Worm (Caenorhabditis elegans): ENCODE data around the gene copb-2.

The copb-2 gene

ce11 chrIV:9459224-9459781, at the start of gene copb-2:
copb-2 (plus strand) TSS chrIV:9459731.
- TF ChIP-seq dao-5 (tag; optimal IDR thresholded peaks at IDR 0.05) (no peak), W03F9.2 (tag; optimal IDR thresholded peaks at IDR 0.05) (no peak), him-1 (tag; optimal IDR thresholded peaks at IDR 0.05) (no peak)

- TF ChIP-seq him-1 (tag; optimal IDR thresholded peaks at IDR 0.05) (no peak), dao-5 (tag; optimal IDR thresholded peaks at IDR 0.05) (no peak), W03F9.2 (tag; optimal IDR thresholded peaks at IDR 0.05) (no peak)
These were observed 37.1 kb upstream of the copb-2 start, which contains the start of gene F56D5.9 for ce11 chrIV:9422408-9422807. F56D5.9 (minus strand) TSS chrIV:9422508.

ce11 chrIV:9423095-9423494, 36.4 kb upstream of the copb-2 start, which contains the start of gene srxa-2:
srxa-2 (plus strand) TSS chrIV:9423395.
- TF ChIP-seq W03F9.2 (tag; optimal IDR thresholded peaks at IDR 0.05) = no peak
- no peak for TF ChIP-seq dao-5 (tag; optimal IDR thresholded peaks at IDR 0.05)
- no peak for TF ChIP-seq him-1 (tag; optimal IDR thresholded peaks at IDR 0.05)

- no peak for TF ChIP-seq dao-5 (tag; optimal IDR thresholded peaks at IDR 0.05)
- TF ChIP-seq him-1 (tag; optimal IDR thresholded peaks at IDR 0.05) = no peak
- TF ChIP-seq W03F9.2 (tag; optimal IDR thresholded peaks at IDR 0.05) = no peak
These were observed 31.6 kb upstream of the copb-2 start, which contains the start of gene F59B8.1 for ce11 chrIV:9427959-9428358. F59B8.1 (plus strand) TSS chrIV:9428259.

- TF ChIP-seq W03F9.2 (tag; optimal IDR thresholded peaks at IDR 0.05) = no peak
- TF ChIP-seq dao-5 (tag; optimal IDR thresholded peaks at IDR 0.05) = no peak
- TF ChIP-seq him-1 (tag; optimal IDR thresholded peaks at IDR 0.05) = no peak
These were observed 27.2 kb upstream of the copb-2 start for ce11 chrIV:9432327-9432726.

- TF ChIP-seq dao-5 (tag; optimal IDR thresholded peaks at IDR 0.05) (no peak), him-1 (tag; optimal IDR thresholded peaks at IDR 0.05) (no peak), W03F9.2 (tag; optimal IDR thresholded peaks at IDR 0.05) (no peak)
These were observed 20.8 kb upstream of the copb-2 start for ce11 chrIV:9438753-9439152.

- TF ChIP-seq dao-5 (tag; optimal IDR thresholded peaks at IDR 0.05) (no peak), him-1 (tag; optimal IDR thresholded peaks at IDR 0.05) (no peak), W03F9.2 (tag; optimal IDR thresholded peaks at IDR 0.05) (peak; percentile 36)
These were observed 18.6 kb upstream of the copb-2 start, which contains the start of gene idh-1 for ce11 chrIV:9440880-9441336. idh-1 (minus strand) TSS chrIV:9441107.

ce11 chrIV:9441391-9441790, 18.1 kb upstream of the copb-2 start:
- TF ChIP-seq him-1 (tag; optimal IDR thresholded peaks at IDR 0.05) (no peak), dao-5 (tag; optimal IDR thresholded peaks at IDR 0.05) (no peak), W03F9.2 (tag; optimal IDR thresholded peaks at IDR 0.05) (no peak)

- no peak for TF ChIP-seq dao-5 (tag; optimal IDR thresholded peaks at IDR 0.05)
- TF ChIP-seq him-1 (tag; optimal IDR thresholded peaks at IDR 0.05) = no peak
- TF ChIP-seq W03F9.2 (tag; optimal IDR thresholded peaks at IDR 0.05) = peak; percentile 38
These were observed 17.4 kb upstream of the copb-2 start for ce11 chrIV:9442106-9442532.

ce11 chrIV:9443940-9444339, 15.6 kb upstream of the copb-2 start, which contains the start of gene F38E11.9:
F38E11.9 (minus strand) TSS chrIV:9444040.
- TF ChIP-seq him-1 (tag; optimal IDR thresholded peaks at IDR 0.05) (no peak), dao-5 (tag; optimal IDR thresholded peaks at IDR 0.05) (no peak), W03F9.2 (tag; optimal IDR thresholded peaks at IDR 0.05) (no peak)

- TF ChIP-seq him-1 (tag; optimal IDR thresholded peaks at IDR 0.05) = peak; percentile 78
- TF ChIP-seq W03F9.2 (tag; optimal IDR thresholded peaks at IDR 0.05) = peak; percentile 87
- no peak for TF ChIP-seq dao-5 (tag; optimal IDR thresholded peaks at IDR 0.05)
These were observed 15.0 kb upstream of the copb-2 start for ce11 chrIV:9444417-9445026.

- TF ChIP-seq dao-5 (tag; optimal IDR thresholded peaks at IDR 0.05) = no peak
- TF ChIP-seq him-1 (tag; optimal IDR thresholded peaks at IDR 0.05) = no peak
- TF ChIP-seq W03F9.2 (tag; optimal IDR thresholded peaks at IDR 0.05) = no peak
These were observed 14.1 kb upstream of the copb-2 start, which contains the start of gene hsp-12.3 for ce11 chrIV:9445407-9445806. hsp-12.3 (minus strand) TSS chrIV:9445507.

ce11 chrIV:9447209-9447608, 12.3 kb upstream of the copb-2 start, which contains the start of gene hsp-12.6:
hsp-12.6 (minus strand) TSS chrIV:9447228.
- no peak for TF ChIP-seq dao-5 (tag; optimal IDR thresholded peaks at IDR 0.05)
- TF ChIP-seq W03F9.2 (tag; optimal IDR thresholded peaks at IDR 0.05) = no peak
- no peak for TF ChIP-seq him-1 (tag; optimal IDR thresholded peaks at IDR 0.05)

- TF ChIP-seq dao-5 (tag; optimal IDR thresholded peaks at IDR 0.05) = no peak
- no peak for TF ChIP-seq him-1 (tag; optimal IDR thresholded peaks at IDR 0.05)
- TF ChIP-seq W03F9.2 (tag; optimal IDR thresholded peaks at IDR 0.05) = no peak
These were observed 9.2 kb upstream of the copb-2 start, which contains the start of gene cpin-1 for ce11 chrIV:9450375-9450774. cpin-1 (plus strand) TSS chrIV:9450675.

Measured in whole organism, L4/young adult.